Fruit fly (Drosophila melanogaster) whole organism, prepupa: ENCODE data around the gene CG13082.

Source experiments
- Blimp-1 ChIP-seq: fragments of 200-800 bp; sonication (Bioruptor generic); optimal IDR thresholded peaks from 3 replicates; lab custom pipeline; 2017; ENCODE audit warnings: missing biosample characterization, missing genetic modification characterization, mild to moderate bottlenecking, moderate library complexity, missing genetic modification reagents
- CG10631 ChIP-seq: fragments of 200-800 bp; sonication (Bioruptor generic); optimal IDR thresholded peaks from 2 replicates; lab custom pipeline; 2016; ENCODE audit warnings: missing biosample characterization, missing genetic modification characterization
- CG10669 ChIP-seq: fragments of 200-800 bp; sonication (Bioruptor generic); optimal IDR thresholded peaks from 3 replicates; lab custom pipeline; 2018; ENCODE audit warnings: missing biosample characterization, mild to moderate bottlenecking, missing genetic modification characterization, moderate library complexity
- CG11294 ChIP-seq: fragments of 200-800 bp; sonication (Bioruptor generic); IDR thresholded peaks from 2 replicates; pipeline ENCODE4 v1.3.6; 2022; ENCODE audit warnings: missing biosample characterization, missing genetic modification characterization
- CG11762 ChIP-seq: fragments of 200-800 bp; sonication (Bioruptor generic); optimal IDR thresholded peaks from 3 replicates; lab custom pipeline; 2016; ENCODE audit warnings: missing biosample characterization, missing genetic modification characterization; ENCODE audit not compliant: insufficient read depth
- CG15336 ChIP-seq: fragments of 200-800 bp; sonication (Bioruptor generic); IDR thresholded peaks from 2 replicates; pipeline ENCODE4 v1.3.6; 2022; ENCODE audit warnings: missing biosample characterization, missing genetic modification characterization
- CG16779 ChIP-seq: fragments of 200-800 bp; sonication (Bioruptor generic); optimal IDR thresholded peaks from 3 replicates; lab custom pipeline; 2017; ENCODE audit warnings: missing biosample characterization, mild to moderate bottlenecking, missing genetic modification characterization
- CG31627 ChIP-seq: fragments of 200-800 bp; sonication (Bioruptor generic); optimal IDR thresholded peaks from 3 replicates; lab custom pipeline; 2016; ENCODE audit warnings: missing biosample characterization, missing genetic modification characterization
- CG34406 ChIP-seq: fragments of 200-800 bp; sonication (Bioruptor generic); optimal IDR thresholded peaks from 3 replicates; lab custom pipeline; 2016; ENCODE audit warnings: missing biosample characterization, missing genetic modification characterization
- CG3919 ChIP-seq: fragments of 200-800 bp; sonication (Bioruptor generic); optimal IDR thresholded peaks from 3 replicates; lab custom pipeline; 2016; ENCODE audit warnings: missing biosample characterization, missing genetic modification characterization
- CG4318 ChIP-seq: fragments of 200-800 bp; sonication (Bioruptor generic); optimal IDR thresholded peaks from 3 replicates; lab custom pipeline; 2017; ENCODE audit warnings: missing biosample characterization, mild to moderate bottlenecking, missing genetic modification characterization
- CG6163 ChIP-seq: fragments of 200-800 bp; sonication (Bioruptor generic); IDR thresholded peaks from 3 replicates; pipeline ENCODE4 v1.3.6; 2022; ENCODE audit warnings: missing biosample characterization, missing genetic modification characterization
- CG6808 ChIP-seq: fragments of 200-800 bp; sonication (Bioruptor generic); optimal IDR thresholded peaks from 3 replicates; lab custom pipeline; 2017; ENCODE audit warnings: missing biosample characterization, missing genetic modification characterization, mild to moderate bottlenecking, moderate library complexity, missing genetic modification reagents
- CG6854 ChIP-seq: fragments of 200-800 bp; sonication (Bioruptor generic); optimal IDR thresholded peaks from 2 replicates; lab custom pipeline; 2017; ENCODE audit warnings: missing biosample characterization, mild to moderate bottlenecking, missing genetic modification characterization
- CG8319 ChIP-seq: fragments of 200-800 bp; sonication (Bioruptor generic); optimal IDR thresholded peaks from 3 replicates; lab custom pipeline; 2016; ENCODE audit warnings: missing biosample characterization, missing genetic modification characterization
- CG9139 ChIP-seq: fragments of 200-800 bp; sonication (Bioruptor generic); optimal IDR thresholded peaks from 3 replicates; lab custom pipeline; 2017; ENCODE audit warnings: missing biosample characterization, mild to moderate bottlenecking, missing genetic modification characterization
- Eip93F ChIP-seq: fragments of 200-800 bp; sonication (Bioruptor generic); optimal IDR thresholded peaks from 2 replicates; lab custom pipeline; 2016; ENCODE audit warnings: missing biosample characterization, mild to moderate bottlenecking, missing genetic modification characterization
- Ets21C ChIP-seq: fragments of 200-800 bp; sonication (Bioruptor generic); optimal IDR thresholded peaks from 3 replicates; lab custom pipeline; 2016; ENCODE audit warnings: missing biosample characterization, missing genetic modification characterization
- Hr39 ChIP-seq: fragments of 200-800 bp; sonication (Bioruptor generic); optimal IDR thresholded peaks from 2 replicates; lab custom pipeline; 2016; ENCODE audit warnings: missing biosample characterization, missing genetic modification characterization
- Hr4 ChIP-seq: fragments of 200-800 bp; sonication (Bioruptor generic); optimal IDR thresholded peaks from 3 replicates; lab custom pipeline; 2016; ENCODE audit warnings: missing biosample characterization, missing genetic modification characterization
- Lpt ChIP-seq: fragments of 200-800 bp; sonication (Bioruptor generic); optimal IDR thresholded peaks from 3 replicates; lab custom pipeline; 2016; ENCODE audit warnings: missing biosample characterization, missing genetic modification characterization
- Met ChIP-seq: fragments of 200-800 bp; sonication (Bioruptor generic); optimal IDR thresholded peaks from 3 replicates; lab custom pipeline; 2016; ENCODE audit warnings: missing biosample characterization, missing genetic modification characterization
- OdsH ChIP-seq: fragments of 200-800 bp; sonication (Bioruptor generic); optimal IDR thresholded peaks from 3 replicates; lab custom pipeline; 2016; ENCODE audit warnings: missing biosample characterization, missing genetic modification characterization
- Smox ChIP-seq: fragments of 200-800 bp; sonication (Bioruptor generic); optimal IDR thresholded peaks from 3 replicates; lab custom pipeline; 2016; ENCODE audit warnings: missing biosample characterization, missing genetic modification characterization
- Sox102F ChIP-seq: fragments of 200-800 bp; sonication (Bioruptor generic); optimal IDR thresholded peaks from 2 replicates; lab custom pipeline; 2016; ENCODE audit warnings: missing biosample characterization, mild to moderate bottlenecking, missing genetic modification characterization
- Sox14 ChIP-seq: fragments of 200-800 bp; sonication (Bioruptor generic); optimal IDR thresholded peaks from 3 replicates; lab custom pipeline; 2016; ENCODE audit warnings: missing biosample characterization, missing genetic modification characterization
- Sox15 ChIP-seq: fragments of 200-800 bp; sonication (Bioruptor generic); optimal IDR thresholded peaks from 3 replicates; lab custom pipeline; 2016; ENCODE audit warnings: missing biosample characterization, missing genetic modification characterization
- achi ChIP-seq: fragments of 200-800 bp; sonication (Bioruptor generic); optimal IDR thresholded peaks from 3 replicates; lab custom pipeline; 2016; ENCODE audit warnings: missing biosample characterization, missing genetic modification characterization
- acj6 ChIP-seq: fragments of 200-800 bp; sonication (Bioruptor generic); optimal IDR thresholded peaks from 3 replicates; lab custom pipeline; 2016; ENCODE audit warnings: missing biosample characterization, missing genetic modification characterization
- cyc ChIP-seq: fragments of 200-800 bp; sonication (Bioruptor generic); optimal IDR thresholded peaks from 3 replicates; lab custom pipeline; 2016; ENCODE audit warnings: missing biosample characterization, missing genetic modification characterization
- dac ChIP-seq: fragments of 200-800 bp; sonication (Bioruptor generic); optimal IDR thresholded peaks from 2 replicates; lab custom pipeline; 2017; ENCODE audit warnings: missing biosample characterization, mild to moderate bottlenecking, missing genetic modification characterization
- esn ChIP-seq: fragments of 200-800 bp; sonication (Bioruptor generic); optimal IDR thresholded peaks from 2 replicates; lab custom pipeline; 2016; ENCODE audit warnings: missing biosample characterization, mild to moderate bottlenecking, missing genetic modification characterization, moderate library complexity
- fd59A ChIP-seq: fragments of 200-800 bp; sonication (Bioruptor generic); optimal IDR thresholded peaks from 2 replicates; lab custom pipeline; 2017; ENCODE audit warnings: missing biosample characterization, mild to moderate bottlenecking, missing genetic modification characterization, missing genetic modification reagents
- fd85E ChIP-seq: fragments of 200-800 bp; sonication (Bioruptor generic); optimal IDR thresholded peaks from 3 replicates; lab custom pipeline; 2016; ENCODE audit warnings: missing biosample characterization, missing genetic modification characterization
- fkh ChIP-seq: fragments of 200-800 bp; sonication (Bioruptor generic); optimal IDR thresholded peaks from 3 replicates; lab custom pipeline; 2017; ENCODE audit warnings: missing biosample characterization, mild to moderate bottlenecking, missing genetic modification characterization, moderate library complexity
- net ChIP-seq: fragments of 200-800 bp; sonication (Bioruptor generic); optimal IDR thresholded peaks from 3 replicates; lab custom pipeline; 2016; ENCODE audit warnings: missing biosample characterization, missing genetic modification characterization
- pdm3 ChIP-seq: fragments of 200-800 bp; sonication (Bioruptor generic); optimal IDR thresholded peaks from 3 replicates; lab custom pipeline; 2016; ENCODE audit warnings: missing biosample characterization, missing genetic modification characterization
- salr ChIP-seq, 2 experiments: fragments of 200-800 bp; sonication (Bioruptor generic); optimal IDR thresholded peaks; 3 replicates each; lab custom pipeline; 2016 to 2018; ENCODE audit warnings: missing biosample characterization in 2 of 2, missing genetic modification characterization in 2 of 2, mild to moderate bottlenecking in 1 of 2
- spab ChIP-seq: fragments of 200-800 bp; sonication (Bioruptor generic); optimal IDR thresholded peaks from 2 replicates; lab custom pipeline; 2017; ENCODE audit warnings: missing biosample characterization, mild to moderate bottlenecking, missing genetic modification characterization, missing genetic modification reagents
- ss ChIP-seq, 2 experiments: fragments of 200-800 bp; sonication (Bioruptor generic); optimal IDR thresholded peaks; 2 replicates in 1 of 2; 3 replicates in 1 of 2; lab custom pipeline; 2017 to 2018; ENCODE audit warnings: mild to moderate bottlenecking in 2 of 2, missing biosample characterization in 2 of 2, missing genetic modification characterization in 2 of 2, moderate library complexity in 1 of 2
- svp ChIP-seq: fragments of 200-800 bp; sonication (Bioruptor generic); peaks from one replicate; lab custom pipeline; 2016; ENCODE audit warnings: missing biosample characterization, missing genetic modification characterization

CG13082 gene

DNA sequence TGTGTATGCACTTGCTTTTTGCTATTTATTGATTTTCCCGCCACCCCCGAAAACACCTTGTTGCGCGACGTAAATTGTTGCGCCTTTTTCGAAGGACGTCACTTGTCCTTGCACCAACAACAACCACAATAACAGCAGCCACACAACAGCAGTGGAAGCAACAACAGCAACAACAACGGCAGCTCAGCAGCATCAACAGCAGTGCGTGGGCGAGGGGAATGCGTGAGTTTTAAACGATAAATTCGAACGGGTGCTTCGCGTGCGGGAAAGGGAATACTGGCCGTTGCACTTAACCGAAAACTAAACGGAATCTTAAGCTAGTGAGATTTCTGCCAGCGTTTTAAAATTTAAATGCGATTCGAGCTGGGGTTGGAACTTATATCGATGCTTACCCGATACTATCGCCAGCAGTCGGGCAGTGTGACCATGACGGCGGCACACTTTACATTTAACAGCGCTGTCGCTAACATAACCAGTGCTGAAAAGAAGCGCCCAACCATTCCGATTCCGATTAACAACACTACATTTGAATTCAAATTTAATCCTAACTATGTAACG lies 29.8 kb upstream of the CG13082 start, which contains the start of gene cyst (continued):
- TF ChIP-seq ss (GFP tag; optimal IDR thresholded peaks at IDR 0.05; lab: Kevin White, UChicago) (no peak), Met (GFP tag; lab: Kevin White, UChicago) (no peak), acj6 (GFP tag; lab: Kevin White, UChicago) (no peak), Blimp-1 (GFP tag; lab: Kevin White, UChicago) (no peak), CG10669 (GFP tag; lab: Kevin White, UChicago) (no peak), cyc (GFP tag; lab: Kevin White, UChicago) (peak; percentile 47), Ets21C (no peak), CG6854 (GFP tag; lab: Kevin White, UChicago) (no peak), Sox14 (GFP tag; lab: Kevin White, UChicago) (peak; percentile 36), spab (no peak), CG3919 (GFP tag; lab: Kevin White, UChicago) (no peak)
- TF ChIP-seq, all 60 proteins: peak for 5

DNA sequence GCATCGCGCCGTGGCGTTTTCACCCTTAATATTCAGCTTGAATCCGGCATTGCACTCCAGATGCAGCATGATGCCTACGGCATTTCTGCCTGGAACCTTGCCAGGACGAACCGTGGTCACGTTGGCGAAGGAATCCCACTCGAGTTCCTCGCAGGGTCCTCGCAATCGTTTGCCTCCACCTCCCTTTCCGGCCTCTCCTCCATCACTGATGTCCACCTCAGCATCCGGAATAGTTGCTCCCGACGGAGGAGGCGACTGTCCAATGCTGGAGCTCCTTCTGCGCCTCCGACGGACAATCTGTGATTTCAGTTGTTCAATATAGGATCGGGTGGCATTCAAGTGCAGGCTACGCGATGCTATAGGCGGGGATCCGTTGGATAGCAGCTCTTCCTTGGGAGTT lies 26.0 kb upstream of the CG13082 start:
- TF ChIP-seq Sox15 (GFP tag; lab: Kevin White, UChicago) (no peak), CG9139 (GFP tag; lab: Kevin White, UChicago) (no peak), CG4318 (GFP tag; lab: Kevin White, UChicago) (no peak), svp (GFP tag; lab: Kevin White, UChicago) (no peak), CG6163 (GFP tag; lab: Robert Waterston, UW) (no peak), CG11762 (GFP tag; lab: Kevin White, UChicago) (no peak)

DNA sequence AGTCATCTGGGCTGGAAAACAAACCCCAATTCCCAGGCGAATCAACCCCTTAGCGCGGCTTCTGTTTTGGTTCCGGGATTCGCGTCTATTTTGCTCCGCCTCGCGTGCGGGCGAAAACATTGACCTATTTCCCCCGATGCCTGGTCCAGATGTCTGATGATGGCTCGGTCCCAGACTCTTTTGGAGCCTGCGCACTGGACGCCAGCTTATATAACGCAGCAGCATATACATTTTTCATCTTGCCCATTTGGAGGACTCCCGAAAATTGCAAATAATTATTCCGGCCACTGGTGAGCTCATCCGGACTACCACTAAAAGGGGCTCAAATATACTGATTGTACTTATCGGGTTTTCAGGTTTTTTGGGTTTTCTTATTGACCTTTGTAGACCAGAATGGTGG lies 22.2 kb upstream of the CG13082 start:
- TF ChIP-seq Sox102F (GFP tag; lab: Kevin White, UChicago): no peak
- no peak for TF ChIP-seq acj6 (GFP tag; lab: Kevin White, UChicago)
- no peak for TF ChIP-seq OdsH
- TF ChIP-seq spab: no peak
- no peak for TF ChIP-seq CG34406 (GFP tag; lab: Kevin White, UChicago)
- TF ChIP-seq Eip93F (GFP tag; lab: Kevin White, UChicago): no peak
- no peak for TF ChIP-seq fd59A (GFP tag; lab: Kevin White, UChicago)
- no peak for TF ChIP-seq dac (GFP tag; lab: Kevin White, UChicago)
- no peak for TF ChIP-seq Smox
- TF ChIP-seq CG6808 (GFP tag; lab: Kevin White, UChicago): no peak
- TF ChIP-seq CG15336: no peak
- TF ChIP-seq CG31627 (GFP tag; lab: Kevin White, UChicago): no peak
- TF ChIP-seq CG8319 (GFP tag; lab: Kevin White, UChicago): no peak
- no peak for TF ChIP-seq CG3919 (GFP tag; lab: Kevin White, UChicago)
- no peak for TF ChIP-seq fkh (GFP tag; lab: Kevin White, UChicago)

DNA sequence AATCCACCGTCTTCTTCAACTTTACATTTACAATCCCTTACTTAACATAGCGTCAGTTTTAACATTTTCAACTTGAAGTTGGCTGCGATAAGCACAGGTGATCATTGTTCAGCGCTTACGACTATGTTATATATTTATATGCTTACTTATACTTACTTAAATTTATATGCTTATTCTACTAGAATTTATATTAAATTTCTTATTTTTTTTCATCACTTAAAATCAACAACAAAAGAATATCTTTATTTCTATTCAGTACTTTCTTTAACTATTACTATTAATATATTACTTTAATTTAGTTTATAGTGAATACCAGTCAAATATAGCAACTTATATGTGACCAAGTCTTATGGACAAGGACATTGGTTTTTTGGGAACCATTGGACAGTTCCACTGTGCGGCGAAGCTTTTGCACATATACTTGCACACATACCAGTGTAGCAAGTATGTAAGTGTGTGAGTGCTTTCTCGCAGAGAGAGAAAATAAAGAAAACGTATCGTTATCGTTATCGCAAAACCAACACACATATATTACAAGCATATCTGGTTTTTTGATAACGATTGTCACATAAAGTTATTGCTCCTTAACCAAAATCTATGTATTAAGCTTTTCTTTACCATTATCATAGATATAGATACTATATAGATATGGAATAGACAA lies 20.9 kb upstream of the CG13082 start, which contains the start of gene Hasp:
Gene Hasp (minus strand): TSS at position 51 of the 661 bp plus-strand sequence.
- TF ChIP-seq Sox15 (GFP tag; lab: Kevin White, UChicago) (no peak), pdm3 (GFP tag; lab: Kevin White, UChicago) (peak; percentile 17), CG10631 (GFP tag; lab: Kevin White, UChicago) (no peak), Blimp-1 (GFP tag; lab: Kevin White, UChicago) (no peak), CG11294 (no peak), acj6 (GFP tag; lab: Kevin White, UChicago) (peak; percentile 19), CG34406 (GFP tag; lab: Kevin White, UChicago) (peak; percentile 17), salr (GFP tag; optimal IDR thresholded peaks at IDR 0.05; lab: Kevin White, UChicago) (no peak), CG31627 (GFP tag; lab: Kevin White, UChicago) (peak; percentile 8), CG15336 (peak; percentile 41), svp (GFP tag; lab: Kevin White, UChicago) (peak; percentile 42), CG6808 (GFP tag; lab: Kevin White, UChicago) (no peak), fkh (GFP tag; lab: Kevin White, UChicago) (no peak), fd85E (no peak), CG6163 (GFP tag; lab: Robert Waterston, UW) (no peak), net (GFP tag; lab: Kevin White, UChicago) (no peak), CG16779 (tag; lab: Kevin White, UChicago) (no peak), achi (GFP tag; lab: Kevin White, UChicago) (peak; percentile 36), Ets21C (no peak), Lpt (no peak), esn (GFP tag; lab: Kevin White, UChicago) (peak; percentile 46), CG6854 (GFP tag; lab: Kevin White, UChicago) (no peak), Sox14 (GFP tag; lab: Kevin White, UChicago) (no peak), CG8319 (GFP tag; lab: Kevin White, UChicago) (no peak), CG10669 (GFP tag; lab: Kevin White, UChicago) (no peak), Hr39 (GFP tag; lab: Kevin White, UChicago) (peak; percentile 19), OdsH (no peak), CG9139 (GFP tag; lab: Kevin White, UChicago) (no peak), Smox (peak; percentile 3), Hr4 (GFP tag; lab: Kevin White, UChicago) (peak; percentile 23)
